Fruit fly (Drosophila melanogaster) whole organism, embryonic: ENCODE results near the gene CG15262.
A peak's percentile ranks its signal among the peaks of the same experiment; 100 is the strongest.

Experiments
- Abd-B ChIP-seq: fragments of 200-800 bp; sonication (Bioruptor generic); optimal IDR thresholded peaks from 2 replicates; lab custom pipeline; 2018; ENCODE audit warnings: missing biosample characterization, mild to moderate bottlenecking, missing genetic modification characterization, moderate library complexity
- Aef1 ChIP-seq: fragments of 200-800 bp; sonication (Bioruptor generic); IDR thresholded peaks from 3 replicates; pipeline ENCODE4 v1.3.6; 2022; ENCODE audit warnings: missing biosample characterization, missing genetic modification characterization
- Antp ChIP-seq: fragments of 200-800 bp; sonication (Bioruptor generic); optimal IDR thresholded peaks from 3 replicates; lab custom pipeline; 2016; ENCODE audit warnings: missing biosample characterization, missing genetic modification characterization
- Atf-2 ChIP-seq: fragments of 200-800 bp; sonication (Bioruptor generic); optimal IDR thresholded peaks from 2 replicates; lab custom pipeline; 2016; ENCODE audit warnings: missing biosample characterization, missing genetic modification characterization
- CG12391 ChIP-seq: fragments of 200-800 bp; sonication (Bioruptor generic); optimal IDR thresholded peaks from 3 replicates; lab custom pipeline; 2018; ENCODE audit warnings: missing biosample characterization, mild to moderate bottlenecking, missing genetic modification characterization, moderate library complexity
- CG13775 ChIP-seq: fragments of 200-800 bp; sonication (Bioruptor generic); optimal IDR thresholded peaks from 3 replicates; lab custom pipeline; 2017; ENCODE audit warnings: missing biosample characterization, mild to moderate bottlenecking, missing genetic modification characterization
- CG15269 ChIP-seq: fragments of 200-800 bp; sonication (Bioruptor generic); optimal IDR thresholded peaks from 2 replicates; lab custom pipeline; 2018; ENCODE audit warnings: missing biosample characterization, mild to moderate bottlenecking, missing genetic modification characterization, moderate library complexity
- CG18476 ChIP-seq: fragments of 200-800 bp; sonication (Bioruptor generic); optimal IDR thresholded peaks from 2 replicates; lab custom pipeline; 2016; ENCODE audit warnings: missing biosample characterization, mild to moderate bottlenecking, missing genetic modification characterization
- CG2129 ChIP-seq: fragments of 200-800 bp; sonication (Bioruptor generic); IDR thresholded peaks from 2 replicates; pipeline ENCODE4 v1.3.6; 2022; ENCODE audit warnings: missing biosample characterization, missing genetic modification characterization; ENCODE audit not compliant: partially characterized antibody
- CG2712 ChIP-seq: fragments of 200-800 bp; optimal IDR thresholded peaks from 3 replicates; lab custom pipeline; 2019; ENCODE audit warnings: missing biosample characterization, mild to moderate bottlenecking, missing genetic modification characterization, moderate library complexity
- CG30020 ChIP-seq: fragments of 200-800 bp; optimal IDR thresholded peaks from 2 replicates; lab custom pipeline; 2019; ENCODE audit warnings: missing biosample characterization, mild to moderate bottlenecking, missing genetic modification characterization, moderate library complexity
- CG3065 ChIP-seq: fragments of 200-800 bp; sonication (Bioruptor generic); optimal IDR thresholded peaks from 2 replicates; lab custom pipeline; 2016; ENCODE audit warnings: missing biosample characterization, missing genetic modification characterization
- CG31224 ChIP-seq: fragments of 200-800 bp; sonication (Bioruptor generic); IDR thresholded peaks from 2 replicates; pipeline ENCODE4 v1.3.6; 2022; ENCODE audit warnings: missing biosample characterization, missing genetic modification characterization
- CG4360 ChIP-seq: fragments of 200-800 bp; sonication (Bioruptor generic); IDR thresholded peaks from 2 replicates; pipeline ENCODE4 v1.3.6; 2022; ENCODE audit warnings: missing biosample characterization, missing genetic modification characterization
- CG5245 ChIP-seq: fragments of 200-800 bp; sonication (Bioruptor generic); optimal IDR thresholded peaks from 3 replicates; lab custom pipeline; 2016; ENCODE audit warnings: missing biosample characterization, missing genetic modification characterization
- CG6791 ChIP-seq: fragments of 200-800 bp; sonication (Bioruptor generic); IDR thresholded peaks from 3 replicates; pipeline ENCODE4 v1.3.6; 2022; ENCODE audit warnings: missing biosample characterization, missing genetic modification characterization; ENCODE audit not compliant: partially characterized antibody
- CG6854 ChIP-seq: fragments of 200-800 bp; sonication (Bioruptor generic); optimal IDR thresholded peaks from 3 replicates; lab custom pipeline; 2017; ENCODE audit warnings: missing biosample characterization, mild to moderate bottlenecking, missing genetic modification characterization
- CG8765 ChIP-seq: fragments of 200-800 bp; sonication (Bioruptor generic); IDR thresholded peaks from 2 replicates; pipeline ENCODE4 v1.3.6; 2022; ENCODE audit warnings: missing biosample characterization, missing genetic modification characterization
- CG9215 ChIP-seq: fragments of 200-800 bp; sonication (Bioruptor generic); IDR thresholded peaks from 2 replicates; pipeline ENCODE4 v1.3.6; 2022; ENCODE audit warnings: missing biosample characterization, missing genetic modification characterization
- Dip2 ChIP-seq: fragments of 200-800 bp; sonication (Bioruptor generic); IDR thresholded peaks from 2 replicates; pipeline ENCODE4 v1.3.6; 2022; ENCODE audit warnings: missing biosample characterization, missing genetic modification characterization
- Dip3 ChIP-seq: fragments of 200-800 bp; sonication (Bioruptor generic); optimal IDR thresholded peaks from 3 replicates; lab custom pipeline; 2016; ENCODE audit warnings: missing biosample characterization, missing genetic modification characterization
- E2f2 ChIP-seq: fragments of 200-800 bp; sonication (Bioruptor generic); IDR thresholded peaks from 2 replicates; pipeline ENCODE4 v1.3.6; 2022; ENCODE audit warnings: missing biosample characterization, missing genetic modification characterization
- Ets65A ChIP-seq: fragments of 200-800 bp; sonication (Bioruptor generic); peaks from one replicate; lab custom pipeline; 2016; ENCODE audit warnings: missing biosample characterization, missing genetic modification characterization
- HmgD ChIP-seq: fragments of 200-800 bp; sonication (Bioruptor generic); optimal IDR thresholded peaks from 3 replicates; lab custom pipeline; 2016; ENCODE audit warnings: missing biosample characterization, missing genetic modification characterization
- Lhr ChIP-seq: fragments of 200-800 bp; sonication (Bioruptor generic); optimal IDR thresholded peaks from 3 replicates; lab custom pipeline; 2017; ENCODE audit warnings: mild to moderate bottlenecking, missing biosample characterization, missing genetic modification reagents, missing genetic modification characterization
- MESR4 ChIP-seq: fragments of 200-800 bp; sonication (Bioruptor generic); optimal IDR thresholded peaks from 2 replicates; lab custom pipeline; 2018; ENCODE audit warnings: missing biosample characterization, mild to moderate bottlenecking, missing genetic modification characterization, moderate library complexity
- Med ChIP-seq: fragments of 200-800 bp; sonication (Bioruptor generic); peaks from one replicate; lab custom pipeline; 2016; ENCODE audit warnings: missing biosample characterization, missing genetic modification characterization, mild to moderate bottlenecking, inconsistent platforms, moderate library complexity
- Mrtf ChIP-seq: fragments of 200-800 bp; sonication (Bioruptor generic); IDR thresholded peaks from 3 replicates; pipeline ENCODE4 v1.3.6; 2022; ENCODE audit warnings: missing biosample characterization, missing genetic modification characterization
- Nf-YB ChIP-seq: fragments of 200-800 bp; sonication (Bioruptor generic); optimal IDR thresholded peaks from 3 replicates; lab custom pipeline; 2019; ENCODE audit warnings: missing biosample characterization, mild to moderate bottlenecking, missing genetic modification characterization, moderate library complexity
- Rfx ChIP-seq: fragments of 200-800 bp; sonication (Bioruptor generic); IDR thresholded peaks from 2 replicates; pipeline ENCODE4 v1.3.6; 2022; ENCODE audit warnings: missing biosample characterization, missing genetic modification characterization
- ara ChIP-seq: fragments of 200-800 bp; sonication (Bioruptor generic); IDR thresholded peaks from 2 replicates; pipeline ENCODE4 v1.3.6; 2022; ENCODE audit warnings: missing biosample characterization, missing genetic modification characterization
- br ChIP-seq: fragments of >200 bp; optimal IDR thresholded peaks from 2 replicates; lab custom pipeline; 2017
- bsh ChIP-seq, 2 experiments: fragments of 200-800 bp; sonication (Bioruptor generic); optimal IDR thresholded peaks; 2 replicates each; lab custom pipeline; 2017 to 2018; ENCODE audit warnings: mild to moderate bottlenecking in 2 of 2, missing biosample characterization in 2 of 2, missing genetic modification characterization in 2 of 2, moderate library complexity in 1 of 2
- cwo ChIP-seq: fragments of 200-800 bp; sonication (Bioruptor generic); optimal IDR thresholded peaks from 3 replicates; lab custom pipeline; 2017; ENCODE audit warnings: missing biosample characterization, missing genetic modification characterization, mild to moderate bottlenecking, moderate library complexity, missing genetic modification reagents
- en ChIP-seq: fragments of 200-800 bp; sonication (Bioruptor generic); optimal IDR thresholded peaks from 2 replicates; lab custom pipeline; 2016; ENCODE audit warnings: missing biosample characterization, missing genetic modification characterization
- fd102C ChIP-seq: fragments of 200-800 bp; sonication (Bioruptor generic); optimal IDR thresholded peaks from 2 replicates; lab custom pipeline; 2018; ENCODE audit warnings: missing biosample characterization, mild to moderate bottlenecking, missing genetic modification characterization, moderate library complexity
- fu2 ChIP-seq: fragments of 200-800 bp; sonication (Bioruptor generic); optimal IDR thresholded peaks from 2 replicates; lab custom pipeline; 2016; ENCODE audit warnings: missing biosample characterization, missing genetic modification characterization
- gce ChIP-seq: fragments of 200-800 bp; sonication (Bioruptor generic); IDR thresholded peaks from 3 replicates; pipeline ENCODE4 v1.3.6; 2022; ENCODE audit warnings: missing biosample characterization, missing genetic modification characterization
- gsb-n ChIP-seq: fragments of 200-800 bp; sonication (Bioruptor generic); optimal IDR thresholded peaks from 3 replicates; lab custom pipeline; 2018; ENCODE audit warnings: missing biosample characterization, mild to moderate bottlenecking, missing genetic modification characterization
- inv ChIP-seq: fragments of 200-800 bp; sonication (Bioruptor generic); IDR thresholded peaks from 2 replicates; pipeline ENCODE4 v1.3.6; 2022; ENCODE audit warnings: missing biosample characterization, missing genetic modification characterization; ENCODE audit not compliant: partially characterized antibody
- kay ChIP-seq: fragments of 200-800 bp; sonication (Bioruptor generic); optimal IDR thresholded peaks from 2 replicates; lab custom pipeline; 2016; ENCODE audit warnings: missing biosample characterization, missing genetic modification characterization
- onecut ChIP-seq: fragments of 200-800 bp; sonication (Bioruptor generic); IDR thresholded peaks from 2 replicates; pipeline ENCODE4 v1.3.6; 2022; ENCODE audit warnings: missing biosample characterization, missing genetic modification characterization
- pho ChIP-seq: fragments of 200-800 bp; sonication (Bioruptor generic); optimal IDR thresholded peaks from 2 replicates; lab custom pipeline; 2016; ENCODE audit warnings: missing biosample characterization, missing genetic modification characterization
- row ChIP-seq: fragments of 200-800 bp; sonication (Bioruptor generic); IDR thresholded peaks from 3 replicates; pipeline ENCODE4 v1.3.6; 2022; ENCODE audit warnings: missing biosample characterization, missing genetic modification characterization
- sens ChIP-seq: fragments of 200-800 bp; sonication (Bioruptor generic); peaks from one replicate; lab custom pipeline; 2016; ENCODE audit warnings: missing biosample characterization, missing genetic modification characterization
- sisA ChIP-seq: fragments of 200-800 bp; sonication (Bioruptor generic); IDR thresholded peaks from 2 replicates; pipeline ENCODE4 v1.3.6; 2022; ENCODE audit warnings: missing biosample characterization, missing genetic modification characterization
- sug ChIP-seq: fragments of 200-800 bp; optimal IDR thresholded peaks from 2 replicates; lab custom pipeline; 2019; ENCODE audit warnings: missing biosample characterization, mild to moderate bottlenecking, missing genetic modification characterization, moderate library complexity
- tx ChIP-seq: fragments of 200-800 bp; sonication (Bioruptor generic); optimal IDR thresholded peaks from 2 replicates; lab custom pipeline; 2016; ENCODE audit warnings: missing biosample characterization, missing genetic modification characterization
- wor ChIP-seq: fragments of 200-800 bp; sonication (Bioruptor generic); IDR thresholded peaks from 2 replicates; pipeline ENCODE4 v1.3.6; 2022; ENCODE audit warnings: missing biosample characterization, missing genetic modification characterization
- zfh1 ChIP-seq: fragments of 200-800 bp; sonication (Bioruptor generic); IDR thresholded peaks from 3 replicates; pipeline ENCODE4 v1.3.6; 2022; ENCODE audit warnings: missing biosample characterization, missing genetic modification characterization

CG15262 gene

DNA sequence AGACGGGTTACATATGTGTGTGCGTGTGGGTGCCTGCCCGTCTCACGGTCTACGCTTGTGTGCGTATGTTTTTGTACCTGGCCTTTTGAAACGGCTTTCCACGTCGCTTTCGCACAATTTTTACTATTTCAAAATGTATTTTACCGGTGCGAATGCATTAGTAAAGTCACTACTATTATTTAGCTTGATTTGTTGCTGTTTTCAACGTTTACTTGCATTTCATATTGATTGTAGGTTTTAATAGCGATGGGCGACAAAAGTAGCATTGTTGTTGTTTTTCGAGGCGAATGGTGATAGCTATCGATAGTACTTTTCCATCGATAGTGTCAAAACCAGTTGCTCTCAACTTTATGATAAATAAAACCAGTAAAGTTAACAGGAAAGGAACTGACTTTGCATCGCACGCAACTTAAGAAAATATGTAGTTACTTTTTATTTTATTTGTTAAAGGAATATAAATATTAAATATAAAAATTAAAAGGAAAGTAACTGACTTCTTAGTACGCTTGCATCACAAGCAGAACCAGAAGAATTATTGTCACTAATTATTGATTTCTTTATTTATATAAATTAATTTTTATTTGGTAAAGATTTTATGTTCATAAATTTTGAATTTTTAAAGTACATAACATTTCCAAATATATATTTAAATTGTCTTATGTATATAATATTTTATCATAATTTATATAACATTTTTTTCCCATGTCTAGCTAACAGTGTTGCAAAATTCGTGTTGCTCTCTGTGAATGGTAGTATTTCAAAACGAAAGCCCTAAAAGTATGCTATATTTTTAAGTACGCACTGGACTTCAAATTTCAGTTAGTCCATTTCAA, 25.6 kb upstream of the CG15262 start, which contains the start of gene Cul3 (continued):
- no peak for TF ChIP-seq Atf-2 (GFP tag; lab: Kevin White, UChicago)
- TF ChIP-seq fu2 (GFP tag; lab: Kevin White, UChicago): no peak
- TF ChIP-seq Dip2: no peak
- peak; percentile 62 for TF ChIP-seq CG13775
- no peak for TF ChIP-seq ara (GFP tag; lab: Robert Waterston, UW)
- no peak for TF ChIP-seq en (GFP tag; lab: Kevin White, UChicago)
- TF ChIP-seq CG2712 (tag; lab: Kevin White, UChicago): no peak
- no peak for TF ChIP-seq tx
- peak; percentile 79 for TF ChIP-seq Aef1
- TF ChIP-seq br (lab: Kevin White, UChicago): no peak
- no peak for TF ChIP-seq kay (GFP tag; lab: Kevin White, UChicago)
- TF ChIP-seq pho (GFP tag; lab: Kevin White, UChicago): no peak
- peak; percentile 32; the same call in 1 of the 2 replicates for TF ChIP-seq Rfx
- TF ChIP-seq row (GFP tag; lab: Robert Waterston, UW): peak; percentile 85
- no peak for TF ChIP-seq fd102C (GFP tag; lab: Kevin White, UChicago)
- TF ChIP-seq CG6791 (GFP tag; lab: Robert Waterston, UW): peak; percentile 80
- peak; percentile 84 for TF ChIP-seq E2f2 (GFP tag; lab: Robert Waterston, UW)
- no peak for TF ChIP-seq HmgD (GFP tag; lab: Kevin White, UChicago)
- TF ChIP-seq CG5245: no peak
- peak; percentile 40 for TF ChIP-seq CG12391 (tag; lab: Kevin White, UChicago)
- no peak for TF ChIP-seq Mrtf (GFP tag; lab: Robert Waterston, UW)
- no peak for TF ChIP-seq cwo (GFP tag; lab: Kevin White, UChicago)
- TF ChIP-seq CG8765: no peak; the same call in 1 of the 2 replicates
- TF ChIP-seq bsh (GFP tag; optimal IDR thresholded peaks at IDR 0.05; lab: Kevin White, UChicago): no peak
- peak; percentile 75 for TF ChIP-seq inv (GFP tag; lab: Robert Waterston, UW)
- 0 out of 3 replicates have a peak, but pooled peaks have one; percentile 3 for TF ChIP-seq zfh1 (GFP tag; lab: Robert Waterston, UW)
- no peak for TF ChIP-seq gce (GFP tag; lab: Robert Waterston, UW)
- TF ChIP-seq Lhr (GFP tag; lab: Kevin White, UChicago): peak; percentile 8
- no peak for TF ChIP-seq Antp (GFP tag; lab: Kevin White, UChicago)
- TF ChIP-seq Ets65A (GFP tag; lab: Kevin White, UChicago): no peak
- no peak; the same call in 1 of the 2 replicates for TF ChIP-seq CG31224
- TF ChIP-seq CG3065 (GFP tag; lab: Kevin White, UChicago): no peak
- TF ChIP-seq CG15269 (tag; lab: Kevin White, UChicago): peak; percentile 23
- no peak for TF ChIP-seq CG18476
- TF ChIP-seq Med (GFP tag; lab: Kevin White, UChicago): peak; percentile 72
- TF ChIP-seq wor (GFP tag; lab: Robert Waterston, UW): no peak
- peak; percentile 87 for TF ChIP-seq CG4360 (GFP tag; lab: Robert Waterston, UW)
- TF ChIP-seq sens (GFP tag; lab: Kevin White, UChicago): peak; percentile 82
- TF ChIP-seq onecut (GFP tag; lab: Robert Waterston, UW): peak; percentile 14; the same call in 1 of the 2 replicates
- peak; percentile 65 for TF ChIP-seq CG2129
- TF ChIP-seq Nf-YB (GFP tag; lab: Kevin White, UChicago): no peak
- TF ChIP-seq Dip3 (GFP tag; lab: Kevin White, UChicago): no peak
- peak; percentile 41 for TF ChIP-seq CG30020 (tag; lab: Kevin White, UChicago)
- 0 out of 2 replicates have a peak, but pooled peaks have one; percentile 26 for TF ChIP-seq CG9215
- peak; percentile 1 for TF ChIP-seq gsb-n (tag; lab: Kevin White, UChicago)
- no peak for TF ChIP-seq sisA
- TF ChIP-seq sug (tag; lab: Kevin White, UChicago): no peak
- TF ChIP-seq CG6854 (GFP tag; lab: Kevin White, UChicago): no peak
- peak; percentile 90 for TF ChIP-seq MESR4
- peak; percentile 62 for TF ChIP-seq Abd-B (GFP tag; lab: Kevin White, UChicago)
